Worm (Caenorhabditis elegans): Measurements from ENCODE around the gene klc-2.

Gene klc-2

ce11 chrV:5591887-5592286 lies 10.7 kb upstream of the klc-2 start (continued):
- TF ChIP-seq snpc-1.3 (tag; optimal IDR thresholded peaks at IDR 0.05; ENCODE audit: insufficient read depth) (peak; percentile 81), Y53F4B.3 (GFP tag; IDR thresholded peaks at IDR 0.05) (peak; percentile 68; the same call in 1 of the 2 replicates), F55B11.4 (tag; optimal IDR thresholded peaks at IDR 0.05; ENCODE audit: borderline replicate concordance, insufficient read depth) (no peak), Y79H2A.3 (GFP tag; conservative IDR thresholded peaks at IDR 0.05) (no peak), Y67H2A.10 (GFP tag; conservative IDR thresholded peaks at IDR 0.05) (0 out of 2 replicates have a peak, but pooled peaks have one; percentile 9), repo-1 (tag; optimal IDR thresholded peaks at IDR 0.05) (peak; percentile 29), Y53G8AR.9 (GFP tag; conservative IDR thresholded peaks at IDR 0.05) (no peak; the same call in 1 of the 2 replicates), C17E4.6 (GFP tag; IDR thresholded peaks at IDR 0.05) (peak; percentile 71), ccch-3 (GFP tag; optimal IDR thresholded peaks at IDR 0.05) (no peak), K12H6.12 (tag; optimal IDR thresholded peaks at IDR 0.05) (no peak), lin-35 (GFP tag; optimal IDR thresholded peaks at IDR 0.05) (no peak), B0261.1 (tag; optimal IDR thresholded peaks at IDR 0.05) (peak; percentile 67), attf-5 (GFP tag; optimal IDR thresholded peaks at IDR 0.05) (peak; percentile 46), tlf-1 (GFP tag; optimal IDR thresholded peaks at IDR 0.05) (no peak), rpc-1 (optimal IDR thresholded peaks at IDR 0.05) (peak; percentile 73), rpc-1 (tag; optimal IDR thresholded peaks at IDR 0.05) (peak; percentile 93), madf-8 (GFP tag; conservative IDR thresholded peaks at IDR 0.05) (no peak), K11D2.4 (GFP tag; IDR thresholded peaks at IDR 0.05) (no peak), dox-1 (GFP tag; IDR thresholded peaks at IDR 0.05) (0 out of 2 replicates have a peak, but pooled peaks have one; percentile 30), B0019.2 (GFP tag; conservative IDR thresholded peaks at IDR 0.05) (peak; percentile 59; the same call in 1 of the 2 replicates), nhr-80 (tag; optimal IDR thresholded peaks at IDR 0.05) (no peak), F57C9.4 (tag; optimal IDR thresholded peaks at IDR 0.05) (no peak), efl-1 (GFP tag; optimal IDR thresholded peaks at IDR 0.05) (no peak), zfh-2 (GFP tag; conservative IDR thresholded peaks at IDR 0.05) (no peak), ztf-6 (GFP tag; IDR thresholded peaks at IDR 0.05) (no peak), nhr-179 (tag; optimal IDR thresholded peaks at IDR 0.05) (no peak), mel-28 (tag; optimal IDR thresholded peaks at IDR 0.05; ENCODE audit: borderline replicate concordance) (no peak), unc-130 (GFP tag; optimal IDR thresholded peaks at IDR 0.05) (peak; percentile 13), ztf-25 (GFP tag; IDR thresholded peaks at IDR 0.05) (peak; percentile 94), ZK185.1 (tag; optimal IDR thresholded peaks at IDR 0.05; ENCODE audit: poor library complexity, severe bottlenecking) (no peak), xnd-1 (tag; optimal IDR thresholded peaks at IDR 0.05) (peak; percentile 38), Y56A3A.18 (GFP tag; IDR thresholded peaks at IDR 0.05) (no peak), pbrm-1 (GFP tag; IDR thresholded peaks at IDR 0.05) (peak; percentile 68), unc-62 (GFP tag; optimal IDR thresholded peaks at IDR 0.05) (no peak), ceh-100 (GFP tag; IDR thresholded peaks at IDR 0.05) (peak; percentile 50; the same call in 1 of the 2 replicates), gei-17 (GFP tag; optimal IDR thresholded peaks at IDR 0.05) (no peak), lir-1 (GFP tag; conservative IDR thresholded peaks at IDR 0.05) (no peak), F39B2.1 (GFP tag; IDR thresholded peaks at IDR 0.05) (peak; percentile 80), ceh-27 (GFP tag; optimal IDR thresholded peaks at IDR 0.05) (no peak), lsl-1 (GFP tag; optimal IDR thresholded peaks at IDR 0.05) (peak; percentile 53), mes-4 (tag; optimal IDR thresholded peaks at IDR 0.05) (peak; percentile 41), mcd-1 (GFP tag; IDR thresholded peaks at IDR 0.05) (no peak), ztf-3 (GFP tag; optimal IDR thresholded peaks at IDR 0.05) (no peak), tbp1 (GFP tag; optimal IDR thresholded peaks at IDR 0.05) (peak; percentile 88), D2030.7 (GFP tag; IDR thresholded peaks at IDR 0.05) (peak; percentile 79), athp-1 (tag; optimal IDR thresholded peaks at IDR 0.05) (peak; percentile 88), ztf-26 (tag; optimal IDR thresholded peaks at IDR 0.05) (no peak), egrh-3 (GFP tag; IDR thresholded peaks at IDR 0.05) (no peak), Y95B8A.8 (GFP tag; IDR thresholded peaks at IDR 0.05) (peak; percentile 85)
